Fruit fly (Drosophila melanogaster): ENCODE data around the gene Tsp26A.
A peak's percentile ranks its signal among the peaks of the same experiment; 100 is the strongest.

The Tsp26A gene

dm6 chr2L:6028712-6029111 lies 28.7 kb downstream of the Tsp26A start (continued):
- TF ChIP-seq CG16813 (GFP tag; IDR thresholded peaks at IDR 0.05; ENCODE audit: partially characterized antibody), result no peak
- no peak for TF ChIP-seq Dip2 (GFP tag; IDR thresholded peaks at IDR 0.05)
- no peak for TF ChIP-seq eyg (GFP tag; optimal IDR thresholded peaks at IDR 0.05)
- no peak for TF ChIP-seq CG4282 (GFP tag; optimal IDR thresholded peaks at IDR 0.05)
- TF ChIP-seq MBD-R2 (GFP tag; IDR thresholded peaks at IDR 0.05), result no peak; the same call in 1 of the 2 replicates
- TF ChIP-seq CG17328 (GFP tag; IDR thresholded peaks at IDR 0.05), result peak; percentile 68
- no peak for TF ChIP-seq prd (optimal IDR thresholded peaks at IDR 0.05)
- TF ChIP-seq prd (GFP tag; IDR thresholded peaks at IDR 0.05), result peak; percentile 33; the same call in 1 of the 3 replicates
- no peak for TF ChIP-seq run (tag; optimal IDR thresholded peaks at IDR 0.05)
- no peak for TF ChIP-seq CG1647 (GFP tag; optimal IDR thresholded peaks at IDR 0.05)
- no peak for TF ChIP-seq zfh2 (GFP tag; optimal IDR thresholded peaks at IDR 0.05)
- no peak for TF ChIP-seq Ssrp (tag; optimal IDR thresholded peaks at IDR 0.05)
- no peak for TF ChIP-seq CG10462 (GFP tag; optimal IDR thresholded peaks at IDR 0.05)
- no peak for TF ChIP-seq tup (GFP tag; optimal IDR thresholded peaks at IDR 0.05)
- TF ChIP-seq btn (GFP tag; optimal IDR thresholded peaks at IDR 0.05), result no peak
- TF ChIP-seq Xrp1 (GFP tag; IDR thresholded peaks at IDR 0.05), result no peak
- no peak for TF ChIP-seq CG11504 (tag; optimal IDR thresholded peaks at IDR 0.05)
- no peak for TF ChIP-seq gro (GFP tag; optimal IDR thresholded peaks at IDR 0.05)
- TF ChIP-seq cwo (GFP tag; optimal IDR thresholded peaks at IDR 0.05), result no peak
- TF ChIP-seq CG10543 (GFP tag; optimal IDR thresholded peaks at IDR 0.05), result no peak
- TF ChIP-seq klu (GFP tag; IDR thresholded peaks at IDR 0.05), result no peak
- TF ChIP-seq CG3995 (GFP tag; optimal IDR thresholded peaks at IDR 0.05), result no peak
- TF ChIP-seq stwl (tag; optimal IDR thresholded peaks at IDR 0.05), result no peak
- TF ChIP-seq chm (GFP tag; IDR thresholded peaks at IDR 0.05), result 0 out of 2 replicates have a peak, but pooled peaks have one; percentile 37
- TF ChIP-seq sr (GFP tag; IDR thresholded peaks at IDR 0.05), result no peak
- no peak for TF ChIP-seq salm (tag; optimal IDR thresholded peaks at IDR 0.05)
- no peak for TF ChIP-seq CG17829 (tag; optimal IDR thresholded peaks at IDR 0.05)
- TF ChIP-seq Doc2 (GFP tag; IDR thresholded peaks at IDR 0.05), result no peak
- TF ChIP-seq CG6272 (GFP tag; IDR thresholded peaks at IDR 0.05), result no peak
- TF ChIP-seq BEAF-32 (GFP tag; optimal IDR thresholded peaks at IDR 0.05), result no peak
- no peak for TF ChIP-seq h (optimal IDR thresholded peaks at IDR 0.05)
- TF ChIP-seq CTCF (GFP tag; optimal IDR thresholded peaks at IDR 0.05), result no peak
- no peak for TF ChIP-seq CG6791 (GFP tag; IDR thresholded peaks at IDR 0.05; ENCODE audit: partially characterized antibody)
- no peak for TF ChIP-seq Hey (tag; optimal IDR thresholded peaks at IDR 0.05)
- no peak for TF ChIP-seq aop (GFP tag; IDR thresholded peaks at IDR 0.05)
- peak in 1 of 2 experiments; percentile 36 for TF ChIP-seq bsh (GFP tag; optimal IDR thresholded peaks at IDR 0.05)
- TF ChIP-seq CG7963 (GFP tag; IDR thresholded peaks at IDR 0.05; ENCODE audit: partially characterized antibody), result no peak
- no peak for TF ChIP-seq mirr (GFP tag; optimal IDR thresholded peaks at IDR 0.05)
- TF ChIP-seq nom (GFP tag; optimal IDR thresholded peaks at IDR 0.05), result no peak
- no peak for TF ChIP-seq lola (GFP tag; optimal IDR thresholded peaks at IDR 0.05)
- TF ChIP-seq Ravus (GFP tag; IDR thresholded peaks at IDR 0.05), result no peak
- TF ChIP-seq CG4820 (GFP tag; optimal IDR thresholded peaks at IDR 0.05), result no peak
- TF ChIP-seq grn (GFP tag; optimal IDR thresholded peaks at IDR 0.05), result no peak
- TF ChIP-seq Bgb (GFP tag; IDR thresholded peaks at IDR 0.05; ENCODE audit: partially characterized antibody), result no peak
- no peak for TF ChIP-seq kay (GFP tag; optimal IDR thresholded peaks at IDR 0.05)
- TF ChIP-seq Mes4 (GFP tag; optimal IDR thresholded peaks at IDR 0.05), result no peak
- TF ChIP-seq Usf (GFP tag; optimal IDR thresholded peaks at IDR 0.05), result no peak
- no peak for TF ChIP-seq knrl (GFP tag; IDR thresholded peaks at IDR 0.05; ENCODE audit: partially characterized antibody)
- TF ChIP-seq gce (GFP tag; IDR thresholded peaks at IDR 0.05), result no peak
- no peak for TF ChIP-seq ab (GFP tag; optimal IDR thresholded peaks at IDR 0.05)
- TF ChIP-seq lmd (GFP tag; IDR thresholded peaks at IDR 0.05), result peak; percentile 42; the same call in 1 of the 2 replicates
- no peak for TF ChIP-seq cad (GFP tag; optimal IDR thresholded peaks at IDR 0.05)
- TF ChIP-seq CG6683 (GFP tag; optimal IDR thresholded peaks at IDR 0.05), result no peak
